Worm (Caenorhabditis elegans) whole organism, young adult: ENCODE measurements around the gene C55A6.10.

Experiments used
- F22D6.2 ChIP-seq: sonication (generic microtip); optimal IDR thresholded peaks from 2 replicates; lab custom pipeline; 2016; ENCODE audit warnings: mild to moderate bottlenecking, missing genetic modification characterization, missing compliant biosample characterization
- Y56A3A.18 ChIP-seq: fragments of 200-800 bp; sonication (Bioruptor generic); IDR thresholded peaks from 2 replicates; pipeline ENCODE4 v1.3.6; 2022; ENCODE audit warnings: missing genetic modification reagents, missing genetic modification characterization, missing compliant biosample characterization
- ama-1 ChIP-seq, 3 experiments: fragments of 150-350 bp in 1 of 3; sonication (generic microtip) in 2 of 3; optimal IDR thresholded peaks; 2 replicates each; lab custom pipeline; 2014 to 2018; ENCODE audit warnings: missing biosample characterization in 2 of 3, missing genetic modification characterization in 2 of 3, missing genetic modification reagents in 2 of 3
- dpl-1 ChIP-seq: fragments of 150-350 bp; optimal IDR thresholded peaks from 2 replicates; lab custom pipeline; 2014; ENCODE audit warnings: missing biosample characterization, missing genetic modification reagents, missing genetic modification characterization
- lin-35 ChIP-seq, 3 experiments: fragments of 150-350 bp in 2 of 3; sonication (generic microtip) in 1 of 3; optimal IDR thresholded peaks; 2 replicates each; lab custom pipeline; 2014 to 2018; ENCODE audit warnings: missing biosample characterization in 3 of 3, missing genetic modification characterization in 3 of 3, missing genetic modification reagents in 3 of 3
- nhr-120 ChIP-seq: fragments of 200-800 bp; sonication (Bioruptor generic); IDR thresholded peaks from 2 replicates; pipeline ENCODE4 v1.3.6; 2022; ENCODE audit warnings: missing genetic modification characterization, missing compliant biosample characterization
- rec-8 ChIP-seq, 2 experiments: sonication (generic microtip); optimal IDR thresholded peaks; 2 replicates each; lab custom pipeline; 2016; ENCODE audit warnings: mild to moderate bottlenecking in 2 of 2, missing genetic modification characterization in 2 of 2, missing genetic modification reagents in 2 of 2, missing genotype in 2 of 2, missing biosample characterization in 1 of 2, missing compliant biosample characterization in 1 of 2, moderate library complexity in 1 of 2

DNA sequence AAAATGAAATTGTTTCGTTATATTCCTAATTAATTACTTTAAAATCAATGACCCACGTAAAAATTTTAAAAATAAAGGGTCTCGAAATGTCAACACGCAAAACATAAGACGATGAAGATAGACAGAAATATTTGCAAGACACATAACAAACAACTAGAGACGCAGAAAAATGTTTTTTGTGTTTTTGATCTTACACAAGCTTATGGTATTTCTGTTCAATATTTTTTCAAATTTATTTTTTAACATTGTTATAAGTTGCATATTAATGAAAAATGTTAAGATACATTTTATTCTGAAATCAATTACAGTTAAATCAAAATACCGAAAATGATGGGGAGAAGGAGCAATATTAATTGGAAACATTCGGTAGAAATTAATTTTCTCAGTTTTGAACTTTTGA lies 8.3 kb downstream of the C55A6.10 start, which contains the start of gene C55A6.3:
- no peak for TF ChIP-seq nhr-120 (GFP tag; lab: Robert Waterston, UW)
- TF ChIP-seq ama-1 (optimal IDR thresholded peaks at IDR 0.05; lab: Kevin White, UChicago) = no peak
- no peak for TF ChIP-seq ama-1 (GFP tag; optimal IDR thresholded peaks at IDR 0.05; lab: Kevin White, UChicago)
- no peak for TF ChIP-seq Y56A3A.18 (GFP tag; lab: Robert Waterston, UW)
- no peak for TF ChIP-seq rec-8 (tag; optimal IDR thresholded peaks at IDR 0.05; lab: Kevin White, UChicago)
- no peak for TF ChIP-seq dpl-1 (GFP tag; lab: Kevin White, UChicago)
- TF ChIP-seq lin-35 (GFP tag; optimal IDR thresholded peaks at IDR 0.05; lab: Kevin White, UChicago) = no peak
- no peak for TF ChIP-seq F22D6.2 (tag; lab: Kevin White, UChicago)
